Worm (Caenorhabditis elegans) whole organism, L1 larva: ENCODE measurements around the gene F53F4.11.

Experiments
- aha-1 ChIP-seq: fragments of 150-350 bp; optimal IDR thresholded peaks from 2 replicates; lab custom pipeline; 2014; ENCODE audit warnings: missing biosample characterization, missing genetic modification characterization
- ets-5 ChIP-seq: fragments of 200-800 bp; sonication (Bioruptor generic); IDR thresholded peaks from 2 replicates; pipeline ENCODE4 v1.3.6; 2022; ENCODE audit warnings: missing genetic modification characterization, missing compliant biosample characterization
- lin-35 ChIP-seq, 2 experiments: fragments of 150-350 bp; optimal IDR thresholded peaks; 2 replicates each; lab custom pipeline; 2014; ENCODE audit warnings: missing biosample characterization in 2 of 2, missing genetic modification characterization in 2 of 2, missing genetic modification reagents in 2 of 2
- lsy-2 ChIP-seq, 2 experiments: fragments of 150-350 bp; optimal IDR thresholded peaks; 2 replicates each; lab custom pipeline; 2014; ENCODE audit warnings: missing biosample characterization in 2 of 2, missing genetic modification characterization in 2 of 2
- nhr-76 ChIP-seq: sonication (generic microtip); optimal IDR thresholded peaks from 2 replicates; lab custom pipeline; 2017; ENCODE audit warnings: missing biosample characterization, missing genetic modification characterization
- nhr-77 ChIP-seq: fragments of 150-350 bp; optimal IDR thresholded peaks from 2 replicates; lab custom pipeline; 2014; ENCODE audit warnings: missing biosample characterization, missing genetic modification characterization
- nhr-85 ChIP-seq: sonication (generic microtip); peaks from one replicate; lab custom pipeline; 2016; ENCODE audit warnings: missing genetic modification characterization, inconsistent platforms, missing compliant biosample characterization
- unc-30 ChIP-seq: sonication (generic microtip); optimal IDR thresholded peaks from 2 replicates; lab custom pipeline; 2017; ENCODE audit warnings: missing biosample characterization, missing genetic modification characterization
- unc-62 ChIP-seq: fragments of 150-350 bp; optimal IDR thresholded peaks from 2 replicates; lab custom pipeline; 2014; ENCODE audit warnings: missing biosample characterization, missing genetic modification reagents, missing genetic modification characterization

- TF ChIP-seq ets-5 (GFP tag; lab: Robert Waterston, UW) (no peak), lin-35 (GFP tag; optimal IDR thresholded peaks at IDR 0.05; lab: Kevin White, UChicago) (no peak), lsy-2 (tag; optimal IDR thresholded peaks at IDR 0.05; lab: Kevin White, UChicago) (no peak), unc-62 (GFP tag; lab: Kevin White, UChicago) (no peak), nhr-85 (tag; lab: Kevin White, UChicago) (no peak), nhr-76 (no peak), aha-1 (no peak), unc-30 (tag; lab: Kevin White, UChicago) (no peak), nhr-77 (no peak)
Observed at ce11 chrV:13593083-13593482, 31.2 kb downstream of the F53F4.11 start, which contains the start of gene F53F4.4.
